Fruit fly (Drosophila melanogaster): Measurements from ENCODE around the gene CG12091.
A peak's percentile ranks its signal among the peaks of the same experiment; 100 is the strongest.

The CG12091 gene

DNA sequence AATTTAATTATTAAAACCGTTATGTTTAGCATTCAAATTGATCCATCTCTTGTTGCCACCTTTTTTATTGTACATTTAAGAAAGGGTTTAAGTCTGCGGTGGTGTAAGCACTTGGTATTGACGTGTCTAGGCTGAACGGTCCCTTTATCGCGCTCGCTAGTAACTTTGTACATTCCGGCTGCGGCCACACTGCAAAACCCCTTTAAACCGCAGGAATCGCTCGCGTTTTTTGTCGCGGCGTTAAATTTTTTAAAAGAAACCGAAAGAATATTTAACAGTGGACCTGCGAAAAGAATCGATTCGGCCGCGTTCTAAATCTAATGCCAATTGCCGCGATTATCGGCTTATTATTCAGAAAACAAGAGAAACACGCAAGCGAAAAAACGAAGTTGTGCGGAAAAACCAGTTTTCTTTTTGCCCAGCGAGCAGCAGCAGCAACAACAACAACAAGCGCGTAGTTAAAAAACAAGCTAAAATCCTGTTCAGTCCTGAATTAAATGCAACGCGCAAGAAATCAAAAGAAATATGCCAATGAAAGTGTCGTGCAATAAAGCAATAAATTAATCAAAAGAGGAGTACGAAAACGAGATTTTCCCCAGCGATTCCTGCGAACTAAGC, 40.0 kb upstream of the CG12091 start, which contains the start of gene CG13917 (continued):
- TF ChIP-seq CG17912 (GFP tag; optimal IDR thresholded peaks at IDR 0.05), result no peak
- no peak for TF ChIP-seq CG15073 (GFP tag; optimal IDR thresholded peaks at IDR 0.05)
- no peak for TF ChIP-seq crol (GFP tag; IDR thresholded peaks at IDR 0.05)
- TF ChIP-seq da (GFP tag; optimal IDR thresholded peaks at IDR 0.05), result no peak
- no peak for TF ChIP-seq cwo (GFP tag; optimal IDR thresholded peaks at IDR 0.05)
- TF ChIP-seq Fer2 (tag; optimal IDR thresholded peaks at IDR 0.05), result no peak
- no peak for TF ChIP-seq CG4328 (GFP tag; optimal IDR thresholded peaks at IDR 0.05)
- TF ChIP-seq CG17829 (tag; optimal IDR thresholded peaks at IDR 0.05), result peak; percentile 25
- no peak for TF ChIP-seq ci (GFP tag; IDR thresholded peaks at IDR 0.05)
- peak; percentile 70 for TF ChIP-seq chm (GFP tag; IDR thresholded peaks at IDR 0.05)
- TF ChIP-seq sens (GFP tag), result peak; percentile 44
- TF ChIP-seq HLHmδ (GFP tag; optimal IDR thresholded peaks at IDR 0.05), result no peak
- peak; percentile 91 for TF ChIP-seq CG15514 (GFP tag; optimal IDR thresholded peaks at IDR 0.05)
- TF ChIP-seq Xrp1 (GFP tag; IDR thresholded peaks at IDR 0.05), result no peak
- no peak for TF ChIP-seq dmrt11E (tag; optimal IDR thresholded peaks at IDR 0.05)
- no peak for TF ChIP-seq shn (GFP tag; optimal IDR thresholded peaks at IDR 0.05)
- no peak for TF ChIP-seq sug (tag; optimal IDR thresholded peaks at IDR 0.05)
- TF ChIP-seq C15 (GFP tag; IDR thresholded peaks at IDR 0.05), result no peak
- TF ChIP-seq Gug (GFP tag; IDR thresholded peaks at IDR 0.05), result no peak
- no peak for TF ChIP-seq CG32772 (GFP tag; IDR thresholded peaks at IDR 0.05)
- no peak for TF ChIP-seq gcm2 (GFP tag; optimal IDR thresholded peaks at IDR 0.05)
- TF ChIP-seq Xbp1 (GFP tag; optimal IDR thresholded peaks at IDR 0.05), result no peak
- no peak for TF ChIP-seq Ravus (GFP tag; IDR thresholded peaks at IDR 0.05)
- TF ChIP-seq repo (GFP tag; optimal IDR thresholded peaks at IDR 0.05), result no peak
- TF ChIP-seq br (optimal IDR thresholded peaks at IDR 0.05), result no peak
- TF ChIP-seq Oaz (GFP tag; IDR thresholded peaks at IDR 0.05), result no peak
- TF ChIP-seq grn (GFP tag; optimal IDR thresholded peaks at IDR 0.05), result no peak
- TF ChIP-seq CG18011 (GFP tag; optimal IDR thresholded peaks at IDR 0.05), result no peak
- TF ChIP-seq fd64A (GFP tag; optimal IDR thresholded peaks at IDR 0.05), result no peak
- peak; percentile 31 for TF ChIP-seq zen (tag; optimal IDR thresholded peaks at IDR 0.05)
- no peak for TF ChIP-seq CG8089 (GFP tag; optimal IDR thresholded peaks at IDR 0.05)
- no peak for TF ChIP-seq CG9817 (tag; optimal IDR thresholded peaks at IDR 0.05)
- TF ChIP-seq ham (GFP tag; IDR thresholded peaks at IDR 0.05), result no peak
- TF ChIP-seq tup (GFP tag; optimal IDR thresholded peaks at IDR 0.05), result no peak
- TF ChIP-seq mld (GFP tag; IDR thresholded peaks at IDR 0.05; ENCODE audit: partially characterized antibody), result no peak
- no peak for TF ChIP-seq CG16779 (GFP tag; IDR thresholded peaks at IDR 0.05)
- TF ChIP-seq CG7963 (GFP tag; IDR thresholded peaks at IDR 0.05; ENCODE audit: partially characterized antibody), result no peak
- no peak for TF ChIP-seq Lim3 (GFP tag; IDR thresholded peaks at IDR 0.05)
- peak; percentile 34 for TF ChIP-seq MESR4 (GFP tag; optimal IDR thresholded peaks at IDR 0.05)
- TF ChIP-seq tx (GFP tag; optimal IDR thresholded peaks at IDR 0.05), result no peak
- TF ChIP-seq CG8290 (GFP tag; optimal IDR thresholded peaks at IDR 0.05), result peak; percentile 12
- TF ChIP-seq CG8290 (tag; optimal IDR thresholded peaks at IDR 0.05), result peak in 1 of 2 experiments; percentile 14
- no peak for TF ChIP-seq Ptx1 (GFP tag; IDR thresholded peaks at IDR 0.05)
- TF ChIP-seq lola (GFP tag; optimal IDR thresholded peaks at IDR 0.05), result no peak
- no peak for TF ChIP-seq CG13296 (GFP tag; optimal IDR thresholded peaks at IDR 0.05)
- peak; percentile 88 for TF ChIP-seq CG4360 (GFP tag; IDR thresholded peaks at IDR 0.05)
- TF ChIP-seq CG16815 (GFP tag; optimal IDR thresholded peaks at IDR 0.05), result no peak
- TF ChIP-seq HLH3B (GFP tag; IDR thresholded peaks at IDR 0.05), result no peak
- TF ChIP-seq gcm (GFP tag; optimal IDR thresholded peaks at IDR 0.05), result no peak
- no peak for TF ChIP-seq CG12942 (GFP tag; optimal IDR thresholded peaks at IDR 0.05)
- no peak for TF ChIP-seq CG4820 (GFP tag; optimal IDR thresholded peaks at IDR 0.05)
- no peak for TF ChIP-seq otp (GFP tag; IDR thresholded peaks at IDR 0.05)
